Worm (Caenorhabditis elegans): Measurements from ENCODE around the gene zipt-9.

DNA sequence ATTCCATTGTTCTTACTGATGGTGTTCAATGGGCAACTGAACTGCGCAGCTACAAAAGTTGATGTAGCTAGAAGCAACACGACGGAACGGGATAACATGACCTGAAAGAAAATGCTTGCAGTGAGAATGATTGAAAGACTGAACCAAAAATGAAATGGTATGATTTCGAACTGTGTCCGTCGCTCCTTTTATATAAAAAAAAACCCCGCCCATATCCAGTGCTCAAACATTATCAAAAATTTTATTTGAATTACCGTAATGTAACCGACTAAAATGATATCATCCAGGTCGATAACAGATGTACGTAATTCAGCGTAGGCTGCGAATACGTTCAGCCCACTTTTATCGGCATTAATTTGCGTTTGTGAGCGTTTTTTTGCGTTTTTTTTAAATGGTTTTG lies 23.3 kb upstream of the zipt-9 start, which contains the start of gene irg-5:
- no peak for TF ChIP-seq ceh-36 (tag; optimal IDR thresholded peaks at IDR 0.05)
- no peak for TF ChIP-seq hmg-4 (GFP tag; optimal IDR thresholded peaks at IDR 0.05)
- TF ChIP-seq ets-7 (tag; optimal IDR thresholded peaks at IDR 0.05) = no peak
- TF ChIP-seq tbx-11 (GFP tag; IDR thresholded peaks at IDR 0.05) = no peak
- no peak for TF ChIP-seq ama-1 (optimal IDR thresholded peaks at IDR 0.05)
- no peak for TF ChIP-seq scrt-1 (GFP tag; IDR thresholded peaks at IDR 0.05)
- TF ChIP-seq hmbx-1 (tag; optimal IDR thresholded peaks at IDR 0.05) = no peak
- no peak for TF ChIP-seq ceh-13 (GFP tag; optimal IDR thresholded peaks at IDR 0.05)
- no peak for TF ChIP-seq flt-1 (GFP tag; IDR thresholded peaks at IDR 0.05)
- no peak for TF ChIP-seq F13C5.2 (tag; optimal IDR thresholded peaks at IDR 0.05)
- TF ChIP-seq aly-1 (tag; optimal IDR thresholded peaks at IDR 0.05) = no peak
- TF ChIP-seq pes-1 (GFP tag; IDR thresholded peaks at IDR 0.05) = no peak
